Worm (Caenorhabditis elegans): ENCODE results near the gene nhr-3.
A peak's percentile ranks its signal among the peaks of the same experiment; 100 is the strongest.

Gene nhr-3

ce11 chrX:14602676-14603075 lies 44.4 kb downstream of the nhr-3 start, which contains the start of gene eor-2 (continued):
- TF ChIP-seq lin-54 (GFP tag; optimal IDR thresholded peaks at IDR 0.05) (no peak), let-526 (GFP tag; IDR thresholded peaks at IDR 0.05) (no peak), hsf-1 (GFP tag; IDR thresholded peaks at IDR 0.05) (no peak), gei-17 (GFP tag; optimal IDR thresholded peaks at IDR 0.05) (peak; percentile 41), ztf-3 (GFP tag; optimal IDR thresholded peaks at IDR 0.05) (no peak), K11D2.4 (GFP tag; IDR thresholded peaks at IDR 0.05) (0 out of 2 replicates have a peak, but pooled peaks have one; percentile 17), madf-6 (GFP tag; IDR thresholded peaks at IDR 0.05) (no peak), madf-3 (GFP tag; IDR thresholded peaks at IDR 0.05) (no peak), ztf-25 (GFP tag; IDR thresholded peaks at IDR 0.05) (no peak), ama-1 (optimal IDR thresholded peaks at IDR 0.05) (no peak), ama-1 (GFP tag; optimal IDR thresholded peaks at IDR 0.05) (no peak), hlh-12 (tag; optimal IDR thresholded peaks at IDR 0.05) (no peak), sptf-2 (GFP tag; optimal IDR thresholded peaks at IDR 0.05) (no peak), akir-1 (GFP tag; optimal IDR thresholded peaks at IDR 0.05) (peak; percentile 8), xnd-1 (tag; optimal IDR thresholded peaks at IDR 0.05) (no peak), ccch-3 (GFP tag; optimal IDR thresholded peaks at IDR 0.05) (no peak), dpl-1 (GFP tag; optimal IDR thresholded peaks at IDR 0.05) (peak; percentile 1), nhr-80 (tag; optimal IDR thresholded peaks at IDR 0.05) (peak; percentile 92), B0019.2 (GFP tag; conservative IDR thresholded peaks at IDR 0.05) (no peak), F55B11.4 (tag; optimal IDR thresholded peaks at IDR 0.05; ENCODE audit: borderline replicate concordance, insufficient read depth) (no peak), B0336.3 (GFP tag; IDR thresholded peaks at IDR 0.05) (no peak), attf-5 (GFP tag; optimal IDR thresholded peaks at IDR 0.05) (peak; percentile 74), let-607 (tag; optimal IDR thresholded peaks at IDR 0.05) (peak in 1 of 2 experiments; percentile 47), lin-35 (GFP tag; optimal IDR thresholded peaks at IDR 0.05) (no peak), egl-44 (GFP tag; IDR thresholded peaks at IDR 0.05) (0 out of 2 replicates have a peak, but pooled peaks have one; percentile 18), snpc-4 (GFP tag; optimal IDR thresholded peaks at IDR 0.05) (peak; percentile 17), snpc-4 (tag; optimal IDR thresholded peaks at IDR 0.05) (peak; percentile 70 to 86 (median 72)), ztf-22 (GFP tag; optimal IDR thresholded peaks at IDR 0.05) (no peak), B0261.1 (tag; optimal IDR thresholded peaks at IDR 0.05) (no peak), repo-1 (tag; optimal IDR thresholded peaks at IDR 0.05) (no peak), pha-4 (tag; optimal IDR thresholded peaks at IDR 0.05) (peak; percentile 32), atf-7 (tag; optimal IDR thresholded peaks at IDR 0.05) (peak; percentile 10), him-1 (tag; optimal IDR thresholded peaks at IDR 0.05) (no peak), rcor-1 (GFP tag; IDR thresholded peaks at IDR 0.05) (0 out of 2 replicates have a peak, but pooled peaks have one; percentile 33), ZK185.1 (tag; optimal IDR thresholded peaks at IDR 0.05; ENCODE audit: poor library complexity, severe bottlenecking) (peak; percentile 31), Y95B8A.8 (GFP tag; IDR thresholded peaks at IDR 0.05) (no peak), ceh-27 (GFP tag; optimal IDR thresholded peaks at IDR 0.05) (peak; percentile 69), ceh-91 (GFP tag; IDR thresholded peaks at IDR 0.05) (no peak), tlf-1 (GFP tag; optimal IDR thresholded peaks at IDR 0.05) (no peak), madf-10 (tag; optimal IDR thresholded peaks at IDR 0.05) (peak; percentile 60), B0035.1 (tag; optimal IDR thresholded peaks at IDR 0.05) (no peak), rpc-1 (optimal IDR thresholded peaks at IDR 0.05) (no peak), rpc-1 (tag; optimal IDR thresholded peaks at IDR 0.05) (no peak), tbx-9 (tag; optimal IDR thresholded peaks at IDR 0.05; ENCODE audit: borderline replicate concordance) (no peak), Y53F4B.3 (GFP tag; IDR thresholded peaks at IDR 0.05) (no peak), hrde-1 (tag; optimal IDR thresholded peaks at IDR 0.05; ENCODE audit: borderline replicate concordance) (no peak), aptf-3 (GFP tag; IDR thresholded peaks at IDR 0.05) (no peak), Y56A3A.18 (GFP tag; IDR thresholded peaks at IDR 0.05) (no peak), nfya-1 (tag; optimal IDR thresholded peaks at IDR 0.05; ENCODE audit: borderline replicate concordance, insufficient read depth) (no peak), madf-8 (GFP tag; conservative IDR thresholded peaks at IDR 0.05) (no peak)

All from whole organism, young adult.